ENCODE assay signal across 1 fruit fly cellular context in the genomic region with DNA sequence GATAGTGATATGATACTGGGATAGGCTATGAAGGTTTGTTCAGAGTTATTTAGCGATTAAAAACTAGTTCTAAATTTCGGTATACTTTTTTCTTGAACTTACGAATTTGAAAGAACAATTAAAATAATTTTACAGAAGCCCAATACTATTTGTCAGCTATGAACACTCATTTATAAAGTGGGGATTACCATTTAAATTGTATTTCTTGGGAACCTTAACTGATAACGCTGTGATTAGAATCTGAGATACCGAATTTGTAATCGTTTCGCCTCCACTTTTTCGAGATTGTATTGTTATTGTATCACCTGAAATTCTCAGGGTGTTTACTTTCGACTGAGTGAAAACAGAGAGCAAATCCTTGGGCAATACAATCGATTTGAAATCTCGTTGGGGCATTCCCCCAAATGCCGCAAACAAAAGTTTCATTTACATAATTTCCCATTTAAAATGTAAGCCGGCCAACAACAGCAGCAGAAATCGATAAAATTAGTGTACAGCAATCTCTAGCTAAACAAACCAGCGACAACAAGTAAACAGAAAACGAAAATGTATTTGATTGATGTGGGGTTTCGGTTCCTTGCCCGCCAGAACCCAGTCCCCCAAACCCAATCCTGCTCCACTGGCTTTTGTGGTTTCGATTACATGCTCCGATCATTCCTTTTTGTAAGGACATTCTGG.
TF ChIP-seq lines count a peak whose summit lies in the region.

No protein-coding gene starts in this region.

TF ChIP-seq in whole organism, embryonic, 481 proteins besides CTCF, POLR2A, EP300 and RAD21 (continued from another document):
- TF ChIP-seq kni (GFP tag; optimal IDR thresholded peaks at IDR 0.05; lab: Kevin White, UChicago), result no peak
- TF ChIP-seq wor (GFP tag; IDR thresholded peaks at IDR 0.05; lab: Robert Waterston, UW), result no peak
- no peak for TF ChIP-seq slp2 (GFP tag; optimal IDR thresholded peaks at IDR 0.05; lab: Kevin White, UChicago)
- no peak for TF ChIP-seq gfzf (GFP tag; optimal IDR thresholded peaks at IDR 0.05; lab: Kevin White, UChicago)
- TF ChIP-seq hb (GFP tag; IDR thresholded peaks at IDR 0.05; lab: Robert Waterston, UW; ENCODE audit: partially characterized antibody), result no peak
- no peak for TF ChIP-seq Scr (GFP tag; IDR thresholded peaks at IDR 0.05; lab: Robert Waterston, UW; ENCODE audit: partially characterized antibody)
- TF ChIP-seq Med (GFP tag; lab: Kevin White, UChicago), result peak; percentile 17
- TF ChIP-seq CG34376 (GFP tag; optimal IDR thresholded peaks at IDR 0.05; lab: Kevin White, UChicago), result peak; percentile 8
